Worm (Caenorhabditis elegans) whole organism, young adult: ENCODE data around the gene sri-69.

Experiments
- cebp-1 ChIP-seq, 2 experiments: fragments of 200-800 bp in 1 of 2; sonication (Bioruptor generic) in 1 of 2; sonication (generic microtip) in 1 of 2; IDR thresholded peaks in 1 of 2; optimal IDR thresholded peaks in 1 of 2; 2 replicates each; pipeline versions ENCODE4 v1.3.6 to Lab custom; 2017 to 2022; ENCODE audit warnings: missing compliant biosample characterization in 2 of 2, missing genetic modification characterization in 2 of 2, mild to moderate bottlenecking in 1 of 2, missing genetic modification reagents in 1 of 2, moderate library complexity in 1 of 2
- ceh-91 ChIP-seq: fragments of 200-800 bp; sonication (Bioruptor generic); IDR thresholded peaks from 2 replicates; pipeline ENCODE4 v1.3.6; 2022; ENCODE audit warnings: missing genetic modification reagents, missing genetic modification characterization, missing compliant biosample characterization

DNA sequence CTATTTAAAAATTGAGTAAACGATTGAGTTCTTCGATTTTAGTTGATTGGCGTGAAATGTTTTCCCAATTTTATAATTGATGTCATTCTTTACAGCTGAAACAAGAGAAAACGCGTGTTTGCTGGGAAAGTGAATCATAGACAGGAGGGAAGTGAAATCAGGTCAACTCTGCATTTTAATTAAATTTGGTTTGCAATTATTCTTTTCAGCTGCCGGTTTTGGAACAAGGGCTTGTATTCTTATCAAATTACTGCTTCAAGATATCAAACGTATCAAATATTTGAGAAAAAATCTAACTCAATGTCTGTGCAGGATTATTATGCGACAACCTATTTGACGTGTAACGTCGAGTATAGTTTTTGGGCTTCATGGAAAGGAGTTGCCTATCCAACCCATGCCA lies 8.6 kb upstream of the sri-69 start, which contains the start of gene srh-97:
- TF ChIP-seq ceh-91 (GFP tag; lab: Robert Waterston, UW) (no peak), cebp-1 (GFP tag; IDR thresholded peaks at IDR 0.05; lab: Robert Waterston, UW) (no peak), cebp-1 (tag; optimal IDR thresholded peaks at IDR 0.05; lab: Kevin White, UChicago) (no peak)
